Fruit fly (Drosophila melanogaster) whole organism, wandering third instar larva: ENCODE data around the gene Jwa.

Source experiments
- Abd-B ChIP-seq: fragments of >200 bp; optimal IDR thresholded peaks from 2 replicates; lab custom pipeline; 2017; ENCODE audit warnings: missing biosample characterization, missing genetic modification characterization
- CG9705 ChIP-seq: fragments of 200-800 bp; sonication (Bioruptor generic); optimal IDR thresholded peaks from 2 replicates; lab custom pipeline; 2018; ENCODE audit warnings: missing biosample characterization, mild to moderate bottlenecking, missing genetic modification characterization
- Dif ChIP-seq: fragments of 200-275, 200-300 bp; sonication (Bioruptor generic); optimal IDR thresholded peaks from 2 replicates; lab custom pipeline; 2018; ENCODE audit warnings: missing biosample characterization, missing genetic modification characterization; ENCODE audit not compliant: partially characterized antibody
- Sp1 ChIP-seq: fragments of 200-800 bp; sonication (Bioruptor generic); optimal IDR thresholded peaks from 3 replicates; lab custom pipeline; 2019; ENCODE audit warnings: missing biosample characterization, mild to moderate bottlenecking, missing genetic modification characterization, moderate library complexity
- br ChIP-seq: fragments of 200-800 bp; sonication (Bioruptor generic); optimal IDR thresholded peaks from 2 replicates; lab custom pipeline; 2016; ENCODE audit warnings: missing biosample characterization, missing genetic modification characterization
- dmrt93B ChIP-seq: fragments of 200-800 bp; sonication (Bioruptor generic); optimal IDR thresholded peaks from 2 replicates; lab custom pipeline; 2018; ENCODE audit warnings: missing biosample characterization, mild to moderate bottlenecking, missing genetic modification characterization
- dsf ChIP-seq: sonication (Bioruptor generic); optimal IDR thresholded peaks from 2 replicates; lab custom pipeline; 2016; ENCODE audit warnings: missing biosample characterization, missing genetic modification characterization, borderline replicate concordance
- fru ChIP-seq: fragments of 200-800 bp; sonication (Bioruptor generic); optimal IDR thresholded peaks from 3 replicates; lab custom pipeline; 2016; ENCODE audit warnings: missing biosample characterization, mild to moderate bottlenecking, missing genetic modification characterization
- pan ChIP-seq: fragments of >200 bp; optimal IDR thresholded peaks from 2 replicates; lab custom pipeline; 2017
- psq ChIP-seq: fragments of 200-800 bp; sonication (Bioruptor generic); optimal IDR thresholded peaks from 3 replicates; lab custom pipeline; 2017; ENCODE audit warnings: missing biosample characterization, mild to moderate bottlenecking, missing genetic modification characterization, moderate library complexity
- tai ChIP-seq: sonication (Bioruptor generic); optimal IDR thresholded peaks from 2 replicates; lab custom pipeline; 2016; ENCODE audit warnings: missing biosample characterization, missing genetic modification characterization
- usp ChIP-seq: fragments of >200 bp; optimal IDR thresholded peaks from 2 replicates; lab custom pipeline; 2017; ENCODE audit warnings: missing biosample characterization, missing genetic modification characterization

DNA sequence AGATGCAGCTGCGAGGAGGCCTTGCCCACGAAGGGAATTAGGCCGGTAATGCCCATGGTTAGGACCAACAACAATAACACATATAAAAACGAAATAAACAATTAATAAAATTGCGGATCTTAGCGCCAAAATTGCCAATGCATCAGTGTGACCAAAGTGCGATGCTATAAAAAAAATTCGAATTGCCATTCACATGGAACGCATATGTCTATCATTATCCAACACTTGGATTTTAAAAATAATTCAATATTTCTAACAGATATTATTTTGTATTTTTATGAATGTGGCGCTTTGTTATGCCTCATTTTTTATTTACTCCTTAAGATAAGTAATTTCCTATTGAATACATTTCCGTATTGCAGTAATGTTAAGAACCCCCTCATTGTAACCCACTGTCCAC, 23.6 kb downstream of the Jwa start, which contains the start of gene tos:
- TF ChIP-seq dmrt93B (no peak), fru (GFP tag; lab: Kevin White, UChicago) (no peak), tai (no peak), Dif (GFP tag; lab: Kevin White, UChicago) (no peak), Sp1 (no peak), psq (GFP tag; lab: Kevin White, UChicago) (no peak), dsf (GFP tag; lab: Kevin White, UChicago) (no peak), usp (GFP tag; lab: Kevin White, UChicago) (no peak), br (GFP tag; lab: Kevin White, UChicago) (no peak), Abd-B (GFP tag; lab: Kevin White, UChicago) (no peak), CG9705 (no peak), pan (lab: Kevin White, UChicago) (no peak)
